Worm (Caenorhabditis elegans): ENCODE data around the gene sri-18.

The sri-18 gene

DNA sequence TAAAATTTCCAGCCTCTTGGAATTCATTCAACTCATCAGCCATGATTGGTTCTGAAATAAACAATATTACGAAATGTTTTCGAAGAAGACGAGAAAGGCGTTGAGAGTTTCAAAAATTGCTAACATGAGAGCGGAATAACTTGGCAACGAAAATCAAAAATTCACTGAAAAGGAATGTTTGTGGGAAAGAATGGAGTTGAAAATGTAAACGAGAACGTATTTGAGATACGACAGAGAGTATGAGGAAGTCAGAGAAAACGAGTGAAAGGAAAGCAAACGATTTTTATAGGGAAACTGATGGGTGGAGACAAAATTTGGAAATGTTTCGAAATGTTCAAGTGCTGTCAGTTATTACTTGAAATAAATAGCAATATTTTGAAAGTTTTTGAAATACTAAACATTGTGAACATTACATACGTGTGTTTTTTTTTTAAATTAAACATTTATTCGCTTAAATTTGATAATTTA lies 5.3 kb downstream of the sri-18 start, which contains the start of gene rop-1:
rop-1 (minus strand) TSS at position 51 of the 468 bp plus-strand sequence.
- no peak for TF ChIP-seq skn-1 (tag; optimal IDR thresholded peaks at IDR 0.05)
- TF ChIP-seq ceh-82 (tag; optimal IDR thresholded peaks at IDR 0.05), result no peak
- no peak for TF ChIP-seq madf-9 (GFP tag; conservative IDR thresholded peaks at IDR 0.05)
- TF ChIP-seq daf-8 (GFP tag; IDR thresholded peaks at IDR 0.05), result no peak
- no peak for TF ChIP-seq daf-12 (tag; optimal IDR thresholded peaks at IDR 0.05)
- peak; percentile 94 for TF ChIP-seq zip-2 (tag; optimal IDR thresholded peaks at IDR 0.05)
- no peak for TF ChIP-seq nhr-25 (tag; optimal IDR thresholded peaks at IDR 0.05; ENCODE audit: borderline replicate concordance, insufficient read depth)
- TF ChIP-seq ceh-32 (tag; optimal IDR thresholded peaks at IDR 0.05; ENCODE audit: poor library complexity), result no peak
- peak; percentile 37 for TF ChIP-seq nhr-28 (tag; optimal IDR thresholded peaks at IDR 0.05)
- peak; percentile 58 for TF ChIP-seq dve-1 (tag; optimal IDR thresholded peaks at IDR 0.05; ENCODE audit: insufficient read depth)
- no peak for TF ChIP-seq nhr-76 (tag; optimal IDR thresholded peaks at IDR 0.05)
- TF ChIP-seq pha-4 (GFP tag; IDR thresholded peaks at IDR 0.05), result no peak
- TF ChIP-seq pha-4 (tag; optimal IDR thresholded peaks at IDR 0.05), result peak; percentile 68
- peak; percentile 59 for TF ChIP-seq ama-1 (optimal IDR thresholded peaks at IDR 0.05)
- no peak for TF ChIP-seq nhr-6 (tag; optimal IDR thresholded peaks at IDR 0.05)
- no peak for TF ChIP-seq madf-5 (GFP tag; IDR thresholded peaks at IDR 0.05)
- TF ChIP-seq unc-62 (GFP tag; optimal IDR thresholded peaks at IDR 0.05 in 1 of 2), result no peak
- TF ChIP-seq unc-62 (tag; optimal IDR thresholded peaks at IDR 0.05), result no peak
- no peak for TF ChIP-seq saeg-2 (GFP tag; IDR thresholded peaks at IDR 0.05)
- TF ChIP-seq tag-97 (GFP tag; IDR thresholded peaks at IDR 0.05), result no peak
- TF ChIP-seq ceh-20 (GFP tag; IDR thresholded peaks at IDR 0.05), result no peak
- no peak for TF ChIP-seq ceh-44 (GFP tag; IDR thresholded peaks at IDR 0.05)
- no peak for TF ChIP-seq lim-7 (GFP tag; IDR thresholded peaks at IDR 0.05)
- TF ChIP-seq pqm-1 (tag; optimal IDR thresholded peaks at IDR 0.05), result peak; percentile 12
- TF ChIP-seq daf-16 (GFP tag; optimal IDR thresholded peaks at IDR 0.05), result no peak
- TF ChIP-seq daf-16 (tag; optimal IDR thresholded peaks at IDR 0.05), result peak; percentile 64
- TF ChIP-seq mep-1 (tag; optimal IDR thresholded peaks at IDR 0.05), result no peak
- TF ChIP-seq mdl-1 (tag; optimal IDR thresholded peaks at IDR 0.05), result no peak

- TF ChIP-seq nhr-76 (tag; optimal IDR thresholded peaks at IDR 0.05) (no peak), lsy-2 (tag; optimal IDR thresholded peaks at IDR 0.05) (peak in 1 of 2 experiments; percentile 41), pqm-1 (tag; optimal IDR thresholded peaks at IDR 0.05) (no peak), madf-9 (GFP tag; conservative IDR thresholded peaks at IDR 0.05) (no peak), mep-1 (tag; optimal IDR thresholded peaks at IDR 0.05) (peak; percentile 8), fos-1 (tag; optimal IDR thresholded peaks at IDR 0.05) (peak; percentile 23), aha-1 (tag) (peak; percentile 76), daf-16 (GFP tag; optimal IDR thresholded peaks at IDR 0.05) (no peak), daf-16 (tag; optimal IDR thresholded peaks at IDR 0.05) (peak; percentile 15), ama-1 (optimal IDR thresholded peaks at IDR 0.05) (peak; percentile 80)
These were observed 7.7 kb downstream of the sri-18 start for ce11 chrV:10252682-10253081.

DNA sequence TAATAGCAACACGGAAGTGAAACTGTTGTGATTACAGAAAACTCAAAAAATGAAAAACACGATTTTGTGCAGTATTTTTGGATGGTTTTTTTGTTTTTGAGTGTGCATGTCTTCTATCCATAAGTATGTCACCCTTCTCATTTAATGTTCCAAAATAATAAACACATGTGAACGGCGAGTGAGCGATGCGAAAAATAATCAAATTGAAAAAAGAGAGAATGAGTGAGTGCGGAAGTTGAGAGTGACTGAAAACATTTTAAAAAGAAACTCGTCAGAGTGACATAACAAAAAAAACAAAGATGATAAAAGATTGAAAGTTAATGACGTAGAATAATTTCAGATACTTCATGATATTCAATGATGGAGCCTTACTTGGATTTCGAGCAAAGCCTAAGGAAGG lies 10.8 kb downstream of the sri-18 start:
- TF ChIP-seq daf-16 (GFP tag; optimal IDR thresholded peaks at IDR 0.05), result peak in 1 of 2 experiments; percentile 72
- TF ChIP-seq daf-16 (tag; optimal IDR thresholded peaks at IDR 0.05), result peak; percentile 7
- TF ChIP-seq zfp-2 (tag; optimal IDR thresholded peaks at IDR 0.05), result no peak
- TF ChIP-seq daf-12 (tag; optimal IDR thresholded peaks at IDR 0.05), result no peak
- no peak for TF ChIP-seq jun-1 (tag; optimal IDR thresholded peaks at IDR 0.05)
- TF ChIP-seq cey-2 (tag; optimal IDR thresholded peaks at IDR 0.05; ENCODE audit: borderline replicate concordance, insufficient read depth), result no peak
- no peak for TF ChIP-seq unc-39 (tag; optimal IDR thresholded peaks at IDR 0.05)
- TF ChIP-seq snpc-1.2 (GFP tag; IDR thresholded peaks at IDR 0.05), result no peak
- no peak for TF ChIP-seq pqm-1 (tag; optimal IDR thresholded peaks at IDR 0.05)
- no peak for TF ChIP-seq mep-1 (tag; optimal IDR thresholded peaks at IDR 0.05)
- TF ChIP-seq aha-1 (tag), result peak; percentile 94
- TF ChIP-seq egl-43 (GFP tag; IDR thresholded peaks at IDR 0.05), result no peak
- no peak for TF ChIP-seq nhr-76 (tag; optimal IDR thresholded peaks at IDR 0.05)
- TF ChIP-seq nhr-6 (tag; optimal IDR thresholded peaks at IDR 0.05), result no peak
- no peak for TF ChIP-seq nhr-11 (tag; optimal IDR thresholded peaks at IDR 0.05)

Data from whole organism, L4 larva.